Worm (Caenorhabditis elegans): ENCODE measurements around the gene shk-1.

The shk-1 gene

DNA sequence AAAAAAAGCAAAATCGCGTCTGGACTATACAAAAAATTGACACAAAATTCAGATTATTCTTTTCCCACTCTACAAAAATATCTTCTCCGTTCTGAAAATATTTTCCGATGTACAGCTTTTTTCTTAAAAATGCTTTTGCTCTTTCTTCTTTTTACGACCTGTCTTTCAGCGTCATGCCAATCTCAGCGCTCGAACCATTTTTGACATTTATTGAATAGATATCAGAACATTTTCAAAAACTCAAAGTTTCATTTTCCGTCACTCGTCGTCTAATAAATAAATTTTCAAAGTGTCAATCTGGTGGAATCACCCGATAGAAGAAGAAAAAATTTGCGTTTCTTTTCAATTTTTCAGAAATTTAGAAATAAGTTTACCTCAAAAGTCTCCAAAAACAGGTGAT, 16.6 kb upstream of the shk-1 start:
- TF ChIP-seq ceh-13 (GFP tag; optimal IDR thresholded peaks at IDR 0.05) = no peak
- TF ChIP-seq hmbx-1 (tag; optimal IDR thresholded peaks at IDR 0.05) = no peak
- TF ChIP-seq B0310.2 (tag; optimal IDR thresholded peaks at IDR 0.05) = no peak
- no peak for TF ChIP-seq ama-1 (optimal IDR thresholded peaks at IDR 0.05)
- no peak for TF ChIP-seq ceh-36 (tag; optimal IDR thresholded peaks at IDR 0.05)
- no peak for TF ChIP-seq tbx-37 (GFP tag; conservative IDR thresholded peaks at IDR 0.05)

DNA sequence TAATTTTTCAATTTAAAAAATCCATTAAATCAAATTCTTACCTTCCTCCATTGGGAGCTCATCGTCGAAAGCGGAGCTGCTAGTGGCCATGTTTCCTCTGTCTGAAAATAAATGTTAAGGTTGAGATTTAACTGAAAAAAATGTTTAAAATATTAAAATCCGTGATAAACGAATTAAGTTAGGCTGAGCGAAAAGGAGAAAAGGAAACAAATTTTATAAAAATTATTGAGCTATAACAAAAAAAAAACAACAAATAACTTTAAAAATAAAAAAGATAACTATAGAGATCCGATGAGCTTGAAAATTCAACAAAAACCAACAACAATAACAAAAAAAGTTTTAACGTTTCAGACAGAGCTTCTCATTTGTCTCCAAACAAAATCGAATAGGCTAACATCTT, 15.2 kb upstream of the shk-1 start, which contains the start of gene pno-1:
pno-1 (minus strand) TSS at position 101 of the 400 bp plus-strand sequence.
- TF ChIP-seq aly-1 (tag; optimal IDR thresholded peaks at IDR 0.05) (no peak), ceh-36 (tag; optimal IDR thresholded peaks at IDR 0.05) (no peak), flt-1 (GFP tag; IDR thresholded peaks at IDR 0.05) (no peak), hmbx-1 (tag; optimal IDR thresholded peaks at IDR 0.05) (no peak), hnd-1 (tag; optimal IDR thresholded peaks at IDR 0.05) (no peak), ets-7 (tag; optimal IDR thresholded peaks at IDR 0.05) (no peak), ceh-13 (GFP tag; optimal IDR thresholded peaks at IDR 0.05) (no peak), tbx-11 (GFP tag; IDR thresholded peaks at IDR 0.05) (no peak), F13C5.2 (tag; optimal IDR thresholded peaks at IDR 0.05) (no peak), scrt-1 (GFP tag; IDR thresholded peaks at IDR 0.05) (no peak), hmg-4 (GFP tag; optimal IDR thresholded peaks at IDR 0.05) (no peak), tbx-37 (GFP tag; conservative IDR thresholded peaks at IDR 0.05) (no peak), pes-1 (GFP tag; IDR thresholded peaks at IDR 0.05) (no peak), tra-4 (tag; optimal IDR thresholded peaks at IDR 0.05) (no peak), sea-1 (GFP tag; conservative IDR thresholded peaks at IDR 0.05) (no peak), ama-1 (optimal IDR thresholded peaks at IDR 0.05) (no peak), B0310.2 (tag; optimal IDR thresholded peaks at IDR 0.05) (no peak)

DNA sequence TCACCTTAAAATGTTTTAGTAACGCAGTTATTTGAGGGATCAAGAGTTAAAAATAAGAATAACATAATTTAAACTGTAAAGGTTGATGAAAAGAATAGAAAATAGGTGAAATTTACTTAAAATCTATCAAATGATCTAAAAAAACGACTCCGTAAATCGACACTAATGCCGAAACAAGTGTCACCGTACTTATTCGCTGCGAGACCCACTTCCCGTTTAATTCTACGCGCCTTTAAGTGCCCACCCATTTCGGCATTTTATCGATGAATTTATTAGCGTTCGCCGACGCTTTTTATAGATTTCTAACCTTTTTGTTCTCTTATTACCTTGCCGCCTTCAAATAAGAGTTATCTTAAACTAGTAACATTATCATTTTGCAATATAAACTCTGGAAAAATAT, 12.0 kb upstream of the shk-1 start, which contains the start of the genes Y53C12B.1 and nos-3:
Y53C12B.1 (minus strand) TSS at position 10 of the 400 bp plus-strand sequence.
nos-3 (plus strand) TSS at position 248 of the 400 bp plus-strand sequence.
- no peak for TF ChIP-seq aly-1 (tag; optimal IDR thresholded peaks at IDR 0.05)
- no peak for TF ChIP-seq flt-1 (GFP tag; IDR thresholded peaks at IDR 0.05)
- TF ChIP-seq ets-7 (tag; optimal IDR thresholded peaks at IDR 0.05) = no peak
- TF ChIP-seq ama-1 (optimal IDR thresholded peaks at IDR 0.05) = no peak
- no peak for TF ChIP-seq tbx-37 (GFP tag; conservative IDR thresholded peaks at IDR 0.05)
- no peak for TF ChIP-seq scrt-1 (GFP tag; IDR thresholded peaks at IDR 0.05)
- no peak for TF ChIP-seq pes-1 (GFP tag; IDR thresholded peaks at IDR 0.05)
- no peak for TF ChIP-seq hmbx-1 (tag; optimal IDR thresholded peaks at IDR 0.05)
- no peak for TF ChIP-seq ceh-36 (tag; optimal IDR thresholded peaks at IDR 0.05)
- no peak for TF ChIP-seq B0310.2 (tag; optimal IDR thresholded peaks at IDR 0.05)
- TF ChIP-seq F13C5.2 (tag; optimal IDR thresholded peaks at IDR 0.05) = no peak
- TF ChIP-seq tra-4 (tag; optimal IDR thresholded peaks at IDR 0.05) = no peak
- no peak for TF ChIP-seq tbx-11 (GFP tag; IDR thresholded peaks at IDR 0.05)
- TF ChIP-seq sea-1 (GFP tag; conservative IDR thresholded peaks at IDR 0.05) = no peak
- no peak for TF ChIP-seq ceh-13 (GFP tag; optimal IDR thresholded peaks at IDR 0.05)
- TF ChIP-seq hnd-1 (tag; optimal IDR thresholded peaks at IDR 0.05) = no peak
- no peak for TF ChIP-seq hmg-4 (GFP tag; optimal IDR thresholded peaks at IDR 0.05)

DNA sequence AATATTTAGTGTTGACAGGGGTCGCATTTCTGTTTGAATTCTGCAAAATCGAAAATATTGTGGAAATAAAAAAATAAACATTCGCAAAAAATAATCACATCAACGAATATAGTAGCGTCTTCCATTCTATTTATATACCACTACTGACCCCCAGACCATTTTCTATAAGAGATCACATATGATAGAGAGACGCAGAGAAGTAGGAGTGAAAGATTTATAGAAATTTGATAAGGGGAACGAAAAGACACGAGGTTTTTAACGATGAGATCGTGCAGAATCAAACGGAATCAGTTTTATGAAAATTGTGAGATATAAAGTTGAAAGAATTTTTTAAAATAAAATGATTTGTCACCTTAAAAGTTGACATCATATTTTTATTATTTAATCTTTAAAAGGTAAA, 5.8 kb upstream of the shk-1 start:
- TF ChIP-seq hnd-1 (tag; optimal IDR thresholded peaks at IDR 0.05) (no peak), tra-4 (tag; optimal IDR thresholded peaks at IDR 0.05) (no peak), B0310.2 (tag; optimal IDR thresholded peaks at IDR 0.05) (no peak), ceh-13 (GFP tag; optimal IDR thresholded peaks at IDR 0.05) (no peak), ets-7 (tag; optimal IDR thresholded peaks at IDR 0.05) (no peak), flt-1 (GFP tag; IDR thresholded peaks at IDR 0.05) (no peak), ceh-36 (tag; optimal IDR thresholded peaks at IDR 0.05) (no peak), tbx-11 (GFP tag; IDR thresholded peaks at IDR 0.05) (no peak)

DNA sequence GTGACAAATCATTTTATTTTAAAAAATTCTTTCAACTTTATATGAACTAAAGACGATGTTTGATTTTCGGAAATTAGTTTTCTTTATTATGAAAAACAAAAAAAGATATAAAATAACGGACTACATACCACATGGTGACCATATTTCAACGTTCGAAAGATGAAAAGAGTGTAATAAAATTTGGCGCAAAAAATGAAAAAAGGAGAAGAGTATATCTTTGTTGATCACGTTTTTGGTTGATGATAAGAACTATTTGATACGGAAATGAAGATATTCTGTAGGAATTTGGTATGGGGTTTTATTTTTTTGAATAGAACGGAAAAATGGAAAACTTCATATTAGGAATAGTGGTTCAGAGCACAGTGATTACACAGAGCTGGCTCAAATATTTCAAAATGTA, 5.0 kb upstream of the shk-1 start, which contains the start of gene Y53C12B.7:
Y53C12B.7 (minus strand) TSS at position 163 of the 400 bp plus-strand sequence.
- TF ChIP-seq ets-7 (tag; optimal IDR thresholded peaks at IDR 0.05) (no peak), ceh-36 (tag; optimal IDR thresholded peaks at IDR 0.05) (no peak), aly-1 (tag; optimal IDR thresholded peaks at IDR 0.05) (no peak), pes-1 (GFP tag; IDR thresholded peaks at IDR 0.05) (no peak), ceh-13 (GFP tag; optimal IDR thresholded peaks at IDR 0.05) (no peak), F13C5.2 (tag; optimal IDR thresholded peaks at IDR 0.05) (no peak), hmg-4 (GFP tag; optimal IDR thresholded peaks at IDR 0.05) (no peak), tra-4 (tag; optimal IDR thresholded peaks at IDR 0.05) (no peak), tbx-11 (GFP tag; IDR thresholded peaks at IDR 0.05) (no peak), tbx-37 (GFP tag; conservative IDR thresholded peaks at IDR 0.05) (no peak), sea-1 (GFP tag; conservative IDR thresholded peaks at IDR 0.05) (no peak), ama-1 (optimal IDR thresholded peaks at IDR 0.05) (no peak), hmbx-1 (tag; optimal IDR thresholded peaks at IDR 0.05) (no peak), B0310.2 (tag; optimal IDR thresholded peaks at IDR 0.05) (no peak), hnd-1 (tag; optimal IDR thresholded peaks at IDR 0.05) (no peak)

DNA sequence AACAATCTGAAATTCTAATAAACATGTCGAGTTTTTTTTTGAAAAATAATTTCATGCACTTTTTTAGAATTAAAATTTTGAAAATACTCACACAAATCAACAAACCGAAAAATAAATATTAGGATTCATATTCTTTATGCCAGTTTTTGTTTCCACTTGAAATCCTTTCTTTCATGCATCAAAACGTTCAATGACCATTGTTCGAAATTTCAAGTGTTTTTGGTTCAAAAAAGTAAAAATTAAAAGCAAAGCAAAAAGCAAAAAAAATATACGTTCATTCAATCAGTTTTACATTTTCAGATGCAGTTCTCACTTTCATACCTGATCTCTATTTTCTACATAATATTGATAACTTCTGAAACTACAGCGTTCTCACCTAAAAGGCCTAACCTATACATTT, 4.3 kb upstream of the shk-1 start, which contains the start of gene ZK1321.1:
ZK1321.1 (plus strand) TSS at position 301 of the 400 bp plus-strand sequence.
- TF ChIP-seq pes-1 (GFP tag; IDR thresholded peaks at IDR 0.05) (no peak), tbx-11 (GFP tag; IDR thresholded peaks at IDR 0.05) (no peak), sea-1 (GFP tag; conservative IDR thresholded peaks at IDR 0.05) (no peak), hnd-1 (tag; optimal IDR thresholded peaks at IDR 0.05) (no peak)

DNA sequence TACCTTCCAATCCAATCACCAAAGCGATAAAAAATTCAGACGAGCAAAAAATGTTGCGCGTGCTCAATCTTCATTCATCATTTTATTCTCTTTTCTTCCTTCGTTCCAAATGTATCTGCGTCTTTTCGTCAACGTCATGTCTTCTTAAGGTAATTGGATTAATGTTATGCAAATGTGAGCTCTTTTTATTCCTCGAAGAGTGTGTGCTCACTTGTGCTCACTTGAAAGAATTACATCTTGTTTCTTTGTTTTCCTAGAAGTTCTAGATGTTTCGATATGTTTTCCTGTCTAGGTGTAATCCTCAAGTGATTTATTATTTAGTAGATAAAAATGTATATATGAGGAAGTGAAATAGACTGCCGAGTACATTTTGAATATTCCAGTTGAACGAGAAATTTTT, 2.6 kb upstream of the shk-1 start:
- TF ChIP-seq tbx-11 (GFP tag; IDR thresholded peaks at IDR 0.05) (no peak), pes-1 (GFP tag; IDR thresholded peaks at IDR 0.05) (no peak), sea-1 (GFP tag; conservative IDR thresholded peaks at IDR 0.05) (no peak), tbx-37 (GFP tag; conservative IDR thresholded peaks at IDR 0.05) (no peak), aly-1 (tag; optimal IDR thresholded peaks at IDR 0.05) (no peak), hmbx-1 (tag; optimal IDR thresholded peaks at IDR 0.05) (no peak), F13C5.2 (tag; optimal IDR thresholded peaks at IDR 0.05) (no peak), hmg-4 (GFP tag; optimal IDR thresholded peaks at IDR 0.05) (no peak), B0310.2 (tag; optimal IDR thresholded peaks at IDR 0.05) (no peak), flt-1 (GFP tag; IDR thresholded peaks at IDR 0.05) (no peak), ets-7 (tag; optimal IDR thresholded peaks at IDR 0.05) (no peak), tra-4 (tag; optimal IDR thresholded peaks at IDR 0.05) (no peak), ceh-36 (tag; optimal IDR thresholded peaks at IDR 0.05) (no peak), scrt-1 (GFP tag; IDR thresholded peaks at IDR 0.05) (no peak), ama-1 (optimal IDR thresholded peaks at IDR 0.05) (no peak), ceh-13 (GFP tag; optimal IDR thresholded peaks at IDR 0.05) (no peak)

All from whole organism, early embryonic.